Worm (Caenorhabditis elegans) whole organism, young adult: Measurements from ENCODE around the gene AC7.3.

ENCODE experiments used
- D2030.7 ChIP-seq: fragments of 200-800 bp; sonication (Bioruptor generic); IDR thresholded peaks from 2 replicates; pipeline ENCODE4 v1.3.6; 2022; ENCODE audit warnings: missing genetic modification reagents, missing genetic modification characterization, missing compliant biosample characterization
- F37B4.10 ChIP-seq: fragments of 200-800 bp; sonication (Bioruptor generic); IDR thresholded peaks from 2 replicates; pipeline ENCODE4 v1.3.6; 2022; ENCODE audit warnings: missing genetic modification characterization, missing compliant biosample characterization
- F55B11.4 ChIP-seq: sonication (generic microtip); optimal IDR thresholded peaks from 2 replicates; lab custom pipeline; 2016; ENCODE audit warnings: missing compliant biosample characterization, missing genetic modification characterization, borderline replicate concordance; ENCODE audit not compliant: insufficient read depth
- T26A5.8 ChIP-seq: sonication (generic microtip); optimal IDR thresholded peaks from 2 replicates; lab custom pipeline; 2016; ENCODE audit warnings: missing genetic modification characterization, missing compliant biosample characterization
- aptf-2 ChIP-seq: fragments of 200-800 bp; sonication (Bioruptor generic); conservative IDR thresholded peaks from 2 replicates; pipeline ENCODE4 v1.3.6; 2022; ENCODE audit warnings: missing genetic modification reagents, missing genetic modification characterization, missing compliant biosample characterization
- aptf-3 ChIP-seq: fragments of 200-800 bp; sonication (Bioruptor generic); IDR thresholded peaks from 2 replicates; pipeline ENCODE4 v1.3.6; 2022; ENCODE audit warnings: missing genetic modification characterization, missing compliant biosample characterization
- attf-3 ChIP-seq: fragments of 200-800 bp; sonication (Bioruptor generic); conservative IDR thresholded peaks from 2 replicates; pipeline ENCODE4 v1.3.6; 2022; ENCODE audit warnings: missing genetic modification reagents, missing genetic modification characterization, missing compliant biosample characterization
- attf-6 ChIP-seq: fragments of 200-800 bp; sonication (Bioruptor generic); IDR thresholded peaks from 2 replicates; pipeline ENCODE4 v1.3.6; 2022; ENCODE audit warnings: missing genetic modification reagents, missing genetic modification characterization, missing compliant biosample characterization
- cebp-1 ChIP-seq, 2 experiments: fragments of 200-800 bp in 1 of 2; sonication (Bioruptor generic) in 1 of 2; sonication (generic microtip) in 1 of 2; IDR thresholded peaks in 1 of 2; optimal IDR thresholded peaks in 1 of 2; 2 replicates each; pipeline versions ENCODE4 v1.3.6 to Lab custom; 2017 to 2022; ENCODE audit warnings: missing compliant biosample characterization in 2 of 2, missing genetic modification characterization in 2 of 2, mild to moderate bottlenecking in 1 of 2, missing genetic modification reagents in 1 of 2, moderate library complexity in 1 of 2
- ceh-58 ChIP-seq: fragments of 200-800 bp; sonication (Bioruptor generic); IDR thresholded peaks from 2 replicates; pipeline ENCODE4 v1.3.6; 2022; ENCODE audit warnings: missing genetic modification characterization, missing compliant biosample characterization
- ceh-79 ChIP-seq: sonication (generic microtip); optimal IDR thresholded peaks from 2 replicates; lab custom pipeline; 2017; ENCODE audit warnings: mild to moderate bottlenecking, missing genetic modification characterization, missing compliant biosample characterization
- die-1 ChIP-seq: sonication (generic microtip); optimal IDR thresholded peaks from 2 replicates; lab custom pipeline; 2016; ENCODE audit warnings: missing genotype, mild to moderate bottlenecking, missing genetic modification characterization, missing compliant biosample characterization
- egl-18 ChIP-seq: fragments of 200-800 bp; sonication (Bioruptor generic); IDR thresholded peaks from 2 replicates; pipeline ENCODE4 v1.3.6; 2022; ENCODE audit warnings: missing genetic modification reagents, missing genetic modification characterization, missing compliant biosample characterization
- gei-17 ChIP-seq: fragments of 200-800 bp; sonication (Bioruptor generic); optimal IDR thresholded peaks from 2 replicates; lab custom pipeline; 2018; ENCODE audit warnings: mild to moderate bottlenecking, missing genetic modification characterization, missing compliant biosample characterization
- him-1 ChIP-seq: sonication (generic microtip); optimal IDR thresholded peaks from 2 replicates; lab custom pipeline; 2016; ENCODE audit warnings: missing genotype, missing genetic modification reagents, missing genetic modification characterization, missing compliant biosample characterization
- hmg-1.2 ChIP-seq: fragments of 200-800 bp; sonication (Bioruptor generic); IDR thresholded peaks from 2 replicates; pipeline ENCODE4 v1.3.6; 2022; ENCODE audit warnings: missing genetic modification reagents, missing genetic modification characterization, missing compliant biosample characterization
- lag-1 ChIP-seq: fragments of 200-800 bp; sonication (Bioruptor generic); IDR thresholded peaks from 2 replicates; pipeline ENCODE4 v1.3.6; 2022; ENCODE audit warnings: missing genetic modification reagents, missing genetic modification characterization, missing compliant biosample characterization
- let-526 ChIP-seq: fragments of 200-800 bp; sonication (Bioruptor generic); IDR thresholded peaks from 2 replicates; pipeline ENCODE4 v1.3.6; 2022; ENCODE audit warnings: missing genetic modification reagents, missing genetic modification characterization, missing compliant biosample characterization
- lin-40 ChIP-seq: sonication (generic microtip); optimal IDR thresholded peaks from 2 replicates; lab custom pipeline; 2016; ENCODE audit warnings: missing genetic modification characterization, mild to moderate bottlenecking, missing compliant biosample characterization, missing genotype, missing genetic modification reagents
- lin-54 ChIP-seq: fragments of 200-800 bp; sonication (Bioruptor generic); optimal IDR thresholded peaks from 2 replicates; lab custom pipeline; 2018; ENCODE audit warnings: mild to moderate bottlenecking, missing genetic modification characterization, missing compliant biosample characterization
- lsy-27 ChIP-seq: sonication (generic microtip); optimal IDR thresholded peaks from 2 replicates; lab custom pipeline; 2017; ENCODE audit warnings: missing genetic modification characterization, mild to moderate bottlenecking, missing compliant biosample characterization, antibody characterized with exemption, missing genotype, borderline replicate concordance; ENCODE audit not compliant: insufficient read depth
- madf-10 ChIP-seq: sonication (generic microtip); optimal IDR thresholded peaks from 2 replicates; lab custom pipeline; 2016; ENCODE audit warnings: mild to moderate bottlenecking, missing genetic modification characterization, missing compliant biosample characterization
- mel-28 ChIP-seq: sonication (generic microtip); optimal IDR thresholded peaks from 2 replicates; lab custom pipeline; 2016; ENCODE audit warnings: borderline replicate concordance, mild to moderate bottlenecking, missing genetic modification characterization, missing compliant biosample characterization
- nfya-1 ChIP-seq: sonication (generic microtip); optimal IDR thresholded peaks from 2 replicates; lab custom pipeline; 2017; ENCODE audit warnings: antibody characterized with exemption, missing compliant biosample characterization, missing genetic modification characterization, borderline replicate concordance; ENCODE audit not compliant: insufficient read depth
- nhr-120 ChIP-seq: fragments of 200-800 bp; sonication (Bioruptor generic); IDR thresholded peaks from 2 replicates; pipeline ENCODE4 v1.3.6; 2022; ENCODE audit warnings: missing genetic modification characterization, missing compliant biosample characterization
- pbrm-1 ChIP-seq: fragments of 200-800 bp; sonication (Bioruptor generic); IDR thresholded peaks from 2 replicates; pipeline ENCODE4 v1.3.6; 2022; ENCODE audit warnings: missing genetic modification reagents, missing genetic modification characterization, missing compliant biosample characterization
- rpc-1 ChIP-seq, 2 experiments: fragments of 150-350 bp in 1 of 2; sonication (generic microtip) in 1 of 2; optimal IDR thresholded peaks; 2 replicates each; lab custom pipeline; 2014 to 2018; ENCODE audit warnings: missing biosample characterization in 1 of 2, missing genetic modification characterization in 1 of 2, missing genetic modification reagents in 1 of 2, missing genotype in 1 of 2
- sea-2 ChIP-seq: fragments of 200-800 bp; sonication (Bioruptor generic); IDR thresholded peaks from 2 replicates; pipeline ENCODE4 v1.3.6; 2022; ENCODE audit warnings: missing genetic modification characterization, missing compliant biosample characterization
- snpc-1.1 ChIP-seq: sonication (generic microtip); optimal IDR thresholded peaks from 2 replicates; lab custom pipeline; 2017; ENCODE audit warnings: missing genetic modification characterization, mild to moderate bottlenecking, missing compliant biosample characterization, antibody characterized with exemption, moderate library complexity, missing genotype, missing genetic modification reagents; ENCODE audit not compliant: insufficient read depth
- snpc-3.4 ChIP-seq: sonication (generic microtip); optimal IDR thresholded peaks from 2 replicates; lab custom pipeline; 2017; ENCODE audit warnings: missing genetic modification characterization, mild to moderate bottlenecking, missing compliant biosample characterization, antibody characterized with exemption, moderate library complexity, missing genotype, missing genetic modification reagents
- zfh-2 ChIP-seq: fragments of 200-800 bp; sonication (Bioruptor generic); conservative IDR thresholded peaks from 2 replicates; pipeline ENCODE4 v1.3.6; 2022; ENCODE audit warnings: missing genetic modification reagents, missing genetic modification characterization, missing compliant biosample characterization
- ztf-26 ChIP-seq: sonication (generic microtip); optimal IDR thresholded peaks from 2 replicates; lab custom pipeline; 2017; ENCODE audit warnings: missing genetic modification characterization, missing compliant biosample characterization
- ztf-3 ChIP-seq: fragments of 200-800 bp; sonication (Bioruptor generic); optimal IDR thresholded peaks from 2 replicates; lab custom pipeline; 2018; ENCODE audit warnings: mild to moderate bottlenecking, missing genetic modification characterization, missing compliant biosample characterization

The AC7.3 gene

ce11 chrIV:5136523-5136922, 24.9 kb downstream of the AC7.3 start:
- TF ChIP-seq T26A5.8: no peak
- TF ChIP-seq snpc-3.4 (tag; lab: Kevin White, UChicago): no peak
- TF ChIP-seq ceh-58 (GFP tag; lab: Robert Waterston, UW): no peak
- TF ChIP-seq hmg-1.2 (GFP tag; lab: Robert Waterston, UW): no peak
- no peak for TF ChIP-seq lin-40 (tag; lab: Kevin White, UChicago)
- TF ChIP-seq aptf-3 (GFP tag; lab: Robert Waterston, UW): no peak
- TF ChIP-seq nhr-120: no peak
- no peak for TF ChIP-seq nfya-1 (tag; lab: Kevin White, UChicago)
- no peak for TF ChIP-seq die-1 (tag; lab: Kevin White, UChicago)
- TF ChIP-seq F37B4.10 (GFP tag; lab: Robert Waterston, UW): no peak

ce11 chrIV:5137809-5138208, 26.2 kb downstream of the AC7.3 start:
- no peak for TF ChIP-seq pbrm-1
- no peak for TF ChIP-seq die-1 (tag; lab: Kevin White, UChicago)
- TF ChIP-seq ztf-3 (GFP tag; lab: Kevin White, UChicago): no peak
- no peak for TF ChIP-seq madf-10 (tag; lab: Kevin White, UChicago)
- no peak for TF ChIP-seq snpc-1.1 (tag; lab: Kevin White, UChicago)
- no peak for TF ChIP-seq cebp-1 (GFP tag; IDR thresholded peaks at IDR 0.05; lab: Robert Waterston, UW)
- no peak for TF ChIP-seq cebp-1 (tag; optimal IDR thresholded peaks at IDR 0.05; lab: Kevin White, UChicago)
- TF ChIP-seq gei-17: no peak
- no peak for TF ChIP-seq sea-2 (GFP tag; lab: Robert Waterston, UW)
- TF ChIP-seq ztf-26 (tag; lab: Kevin White, UChicago): no peak
- no peak for TF ChIP-seq mel-28 (tag; lab: Kevin White, UChicago)
- no peak for TF ChIP-seq ceh-79 (tag; lab: Kevin White, UChicago)
- TF ChIP-seq attf-6 (GFP tag; lab: Robert Waterston, UW): no peak
- TF ChIP-seq lag-1: no peak
- no peak for TF ChIP-seq aptf-2 (GFP tag; lab: Robert Waterston, UW)
- TF ChIP-seq snpc-3.4 (tag; lab: Kevin White, UChicago): no peak
- no peak for TF ChIP-seq lin-54 (GFP tag; lab: Kevin White, UChicago)

ce11 chrIV:5139189-5139588, 27.6 kb downstream of the AC7.3 start:
- TF ChIP-seq sea-2 (GFP tag; lab: Robert Waterston, UW) (no peak), F55B11.4 (tag; lab: Kevin White, UChicago) (no peak), zfh-2 (GFP tag; lab: Robert Waterston, UW) (no peak), attf-3 (GFP tag; lab: Robert Waterston, UW) (no peak), lsy-27 (tag; lab: Kevin White, UChicago) (no peak), gei-17 (no peak), D2030.7 (GFP tag; lab: Robert Waterston, UW) (no peak), egl-18 (GFP tag; lab: Robert Waterston, UW) (no peak), him-1 (tag; lab: Kevin White, UChicago) (no peak), rpc-1 (optimal IDR thresholded peaks at IDR 0.05; lab: Kevin White, UChicago) (no peak), rpc-1 (tag; optimal IDR thresholded peaks at IDR 0.05; lab: Kevin White, UChicago) (no peak), lag-1 (no peak), let-526 (GFP tag; lab: Robert Waterston, UW) (no peak), hmg-1.2 (GFP tag; lab: Robert Waterston, UW) (no peak), lin-54 (GFP tag; lab: Kevin White, UChicago) (no peak)
- TF ChIP-seq, all 124 proteins: peak for 0
